Fruit fly (Drosophila melanogaster): ENCODE measurements around the gene Ugt35B1.
A peak's percentile ranks its signal among the peaks of the same experiment; 100 is the strongest.

Ugt35B1 gene

DNA sequence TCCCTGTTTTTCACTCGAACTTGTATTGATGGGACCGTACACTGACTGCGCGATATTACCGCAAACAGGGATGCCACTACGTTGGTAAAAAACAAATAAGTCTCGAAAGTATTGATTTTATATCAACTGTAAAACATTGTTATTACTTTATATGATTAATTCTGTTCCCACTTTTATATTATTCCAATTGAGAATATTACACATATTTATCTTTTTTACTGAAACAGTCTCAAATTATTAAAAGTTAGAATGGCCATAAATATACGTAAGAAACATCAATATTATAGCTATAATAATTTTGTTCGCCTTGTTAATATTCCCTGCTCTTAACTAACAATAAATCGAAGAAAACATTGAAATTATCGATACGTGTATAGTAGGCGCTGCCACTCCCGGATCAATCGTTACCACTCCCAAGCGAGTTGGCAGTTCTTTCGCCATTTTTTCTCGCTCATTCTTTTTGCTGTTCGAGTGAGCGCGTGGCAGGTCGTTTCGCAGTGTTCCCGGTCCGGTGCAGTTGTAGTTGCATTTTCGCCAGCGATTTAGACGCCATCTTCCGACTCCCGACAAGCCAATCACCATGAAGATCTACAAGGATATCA is 39.9 kb upstream of the Ugt35B1 start, which contains the start of the genes SdhC and Tctp (continued):
- TF ChIP-seq Side (GFP tag; optimal IDR thresholded peaks at IDR 0.05) (no peak), ttk (GFP tag; IDR thresholded peaks at IDR 0.05) (no peak), pan (optimal IDR thresholded peaks at IDR 0.05) (no peak), pan (GFP tag; optimal IDR thresholded peaks at IDR 0.05 in 1 of 2, IDR thresholded peaks at IDR 0.05 in 1 of 2) (peak in 1 of 2 experiments; percentile 29), CG10431 (GFP tag; optimal IDR thresholded peaks at IDR 0.05) (peak; percentile 9), CG6175 (GFP tag; IDR thresholded peaks at IDR 0.05) (no peak), CG10979 (tag; optimal IDR thresholded peaks at IDR 0.05) (peak; percentile 23)

DNA sequence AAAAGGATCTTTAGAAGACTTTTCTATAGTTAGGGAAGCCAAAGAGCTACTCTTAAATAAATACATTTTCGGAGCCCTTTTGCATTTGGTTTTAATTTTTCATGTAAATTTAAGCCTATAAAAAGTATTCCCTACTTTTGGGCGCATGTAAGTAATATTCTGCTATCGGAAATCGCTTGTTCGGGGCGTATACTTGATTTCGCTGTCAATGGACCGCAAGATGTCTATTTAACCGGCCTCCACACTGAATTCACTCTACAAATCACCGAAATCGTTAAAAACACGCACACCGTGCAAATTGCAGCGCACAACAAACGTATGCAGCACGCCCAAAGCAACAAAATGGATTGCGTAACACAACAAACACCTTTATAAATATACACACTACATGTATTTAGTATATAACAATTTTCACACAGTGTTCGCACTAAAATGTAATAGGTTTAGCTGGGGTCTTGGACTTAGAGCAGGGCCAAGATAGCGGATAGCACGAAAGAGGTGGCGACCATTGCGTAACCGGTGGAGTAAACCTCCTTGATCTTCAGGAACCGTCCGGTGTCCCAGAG is 38.8 kb upstream of the Ugt35B1 start:
- TF ChIP-seq Sox100B (GFP tag; optimal IDR thresholded peaks at IDR 0.05) (no peak), Drgx (GFP tag; IDR thresholded peaks at IDR 0.05) (no peak), CG32767 (GFP tag; IDR thresholded peaks at IDR 0.05) (no peak), slp2 (GFP tag; optimal IDR thresholded peaks at IDR 0.05) (no peak), CG7372 (GFP tag; IDR thresholded peaks at IDR 0.05) (peak; percentile 95), CG17912 (GFP tag; optimal IDR thresholded peaks at IDR 0.05) (no peak), H2.0 (GFP tag; IDR thresholded peaks at IDR 0.05) (no peak), CG8290 (GFP tag; optimal IDR thresholded peaks at IDR 0.05) (no peak), CG8290 (tag; optimal IDR thresholded peaks at IDR 0.05) (peak in 1 of 2 experiments; percentile 8), CG7271 (tag; optimal IDR thresholded peaks at IDR 0.05) (no peak), jing (GFP tag; optimal IDR thresholded peaks at IDR 0.05) (no peak), NC2β (GFP tag; optimal IDR thresholded peaks at IDR 0.05) (no peak), CG10979 (tag; optimal IDR thresholded peaks at IDR 0.05) (peak; percentile 83), ttk (GFP tag; IDR thresholded peaks at IDR 0.05) (no peak), Eip74EF (GFP tag; optimal IDR thresholded peaks at IDR 0.05) (peak in 1 of 2 experiments; percentile 61), CG4730 (GFP tag; IDR thresholded peaks at IDR 0.05) (no peak), CG6683 (GFP tag; optimal IDR thresholded peaks at IDR 0.05) (no peak), Nf-YC (tag; optimal IDR thresholded peaks at IDR 0.05) (no peak), HmgD (GFP tag; optimal IDR thresholded peaks at IDR 0.05) (no peak), dati (GFP tag; IDR thresholded peaks at IDR 0.05) (no peak), knrl (GFP tag; IDR thresholded peaks at IDR 0.05; ENCODE audit: partially characterized antibody) (no peak), Fer2 (tag; optimal IDR thresholded peaks at IDR 0.05) (no peak), gcm2 (GFP tag; optimal IDR thresholded peaks at IDR 0.05) (no peak), Med (GFP tag) (peak; percentile 94), p53 (GFP tag; optimal IDR thresholded peaks at IDR 0.05) (no peak), sim (GFP tag; IDR thresholded peaks at IDR 0.05) (no peak), peb (GFP tag; IDR thresholded peaks at IDR 0.05) (no peak), Aef1 (GFP tag; IDR thresholded peaks at IDR 0.05) (no peak), run (tag; optimal IDR thresholded peaks at IDR 0.05) (no peak), CG14441 (GFP tag; IDR thresholded peaks at IDR 0.05) (no peak), tll (GFP tag; optimal IDR thresholded peaks at IDR 0.05) (no peak), CTCF (GFP tag; optimal IDR thresholded peaks at IDR 0.05) (peak; percentile 53), CG7963 (GFP tag; IDR thresholded peaks at IDR 0.05; ENCODE audit: partially characterized antibody) (no peak), MESR4 (GFP tag; optimal IDR thresholded peaks at IDR 0.05) (no peak), Meics (GFP tag; optimal IDR thresholded peaks at IDR 0.05) (no peak), Side (GFP tag; optimal IDR thresholded peaks at IDR 0.05) (no peak), CG7357 (GFP tag; IDR thresholded peaks at IDR 0.05) (no peak), Gug (GFP tag; IDR thresholded peaks at IDR 0.05) (no peak), fd3F (GFP tag; optimal IDR thresholded peaks at IDR 0.05) (no peak), CG8944 (GFP tag; optimal IDR thresholded peaks at IDR 0.05) (no peak), CG10209 (GFP tag; optimal IDR thresholded peaks at IDR 0.05) (no peak), jumu (GFP tag; optimal IDR thresholded peaks at IDR 0.05) (no peak), Xrp1 (GFP tag; IDR thresholded peaks at IDR 0.05) (no peak), CG4360 (GFP tag; IDR thresholded peaks at IDR 0.05) (no peak), mirr (GFP tag; optimal IDR thresholded peaks at IDR 0.05) (no peak)
